Fruit fly (Drosophila melanogaster): ENCODE results near the gene CG10516.

CG10516 gene

dm6 chr3L:15996019-15996418, 28.0 kb downstream of the CG10516 start:
- TF ChIP-seq dsf (GFP tag; optimal IDR thresholded peaks at IDR 0.05; ENCODE audit: borderline replicate concordance) = no peak
- no peak for TF ChIP-seq Mio (GFP tag; optimal IDR thresholded peaks at IDR 0.05)

dm6 chr3L:15998217-15998616, 30.2 kb downstream of the CG10516 start:
- TF ChIP-seq fru (GFP tag; optimal IDR thresholded peaks at IDR 0.05) = no peak
- no peak for TF ChIP-seq usp (GFP tag; optimal IDR thresholded peaks at IDR 0.05)
- no peak for TF ChIP-seq N (GFP tag; optimal IDR thresholded peaks at IDR 0.05)
- no peak for TF ChIP-seq rgr (GFP tag; optimal IDR thresholded peaks at IDR 0.05)
- no peak for TF ChIP-seq CG9705 (GFP tag; optimal IDR thresholded peaks at IDR 0.05)

- no peak for TF ChIP-seq Hr83 (GFP tag; optimal IDR thresholded peaks at IDR 0.05; ENCODE audit: poor library complexity, severe bottlenecking)
- peak; percentile 15 for TF ChIP-seq rgr (GFP tag; optimal IDR thresholded peaks at IDR 0.05)
- no peak for TF ChIP-seq ey (GFP tag; optimal IDR thresholded peaks at IDR 0.05)
- TF ChIP-seq brk (GFP tag; optimal IDR thresholded peaks at IDR 0.05) = no peak
- no peak for TF ChIP-seq Rel (GFP tag; optimal IDR thresholded peaks at IDR 0.05)
- TF ChIP-seq Rel (tag; optimal IDR thresholded peaks at IDR 0.05) = peak; percentile 90
- no peak for TF ChIP-seq sv (GFP tag; optimal IDR thresholded peaks at IDR 0.05)
- TF ChIP-seq psq (GFP tag; optimal IDR thresholded peaks at IDR 0.05) = peak; percentile 37
- TF ChIP-seq br (GFP tag; optimal IDR thresholded peaks at IDR 0.05) = no peak
- no peak for TF ChIP-seq woc (GFP tag; optimal IDR thresholded peaks at IDR 0.05)
- no peak for TF ChIP-seq dl (GFP tag; optimal IDR thresholded peaks at IDR 0.05; ENCODE audit: insufficient read depth in 1 of 2, partially characterized antibody in 2 of 2)
- no peak for TF ChIP-seq Jra (GFP tag; optimal IDR thresholded peaks at IDR 0.05)
- peak; percentile 26 for TF ChIP-seq fru (GFP tag; optimal IDR thresholded peaks at IDR 0.05)
- TF ChIP-seq Dfd (GFP tag; optimal IDR thresholded peaks at IDR 0.05) = no peak
Observed at dm6 chr3L:15999358-16000005, 31.5 kb downstream of the CG10516 start.

- TF ChIP-seq dl (GFP tag; optimal IDR thresholded peaks at IDR 0.05; ENCODE audit: insufficient read depth in 1 of 2, partially characterized antibody in 2 of 2) = no peak
- no peak for TF ChIP-seq Dfd (GFP tag; optimal IDR thresholded peaks at IDR 0.05)
- peak; percentile 47 for TF ChIP-seq Hnf4 (GFP tag; optimal IDR thresholded peaks at IDR 0.05)
- no peak for TF ChIP-seq CrebA (GFP tag; optimal IDR thresholded peaks at IDR 0.05; ENCODE audit: borderline replicate concordance)
- TF ChIP-seq Sp1 (GFP tag; optimal IDR thresholded peaks at IDR 0.05) = peak; percentile 54
- TF ChIP-seq pan (optimal IDR thresholded peaks at IDR 0.05) = no peak
- TF ChIP-seq br (GFP tag; optimal IDR thresholded peaks at IDR 0.05) = peak; percentile 66
- TF ChIP-seq woc (GFP tag; optimal IDR thresholded peaks at IDR 0.05) = peak; percentile 30
- peak; percentile 79 for TF ChIP-seq OdsH (GFP tag; optimal IDR thresholded peaks at IDR 0.05)
- no peak for TF ChIP-seq Hr78 (GFP tag; optimal IDR thresholded peaks at IDR 0.05)
- no peak for TF ChIP-seq Dif (GFP tag; optimal IDR thresholded peaks at IDR 0.05; ENCODE audit: partially characterized antibody)
- TF ChIP-seq tai (GFP tag; optimal IDR thresholded peaks at IDR 0.05) = no peak
- no peak for TF ChIP-seq GATAd (GFP tag; optimal IDR thresholded peaks at IDR 0.05)
- peak; percentile 70 for TF ChIP-seq fru (GFP tag; optimal IDR thresholded peaks at IDR 0.05)
- peak; percentile 38 for TF ChIP-seq psq (GFP tag; optimal IDR thresholded peaks at IDR 0.05)
- no peak for TF ChIP-seq CG9705 (GFP tag; optimal IDR thresholded peaks at IDR 0.05)
- no peak for TF ChIP-seq Myc (optimal IDR thresholded peaks at IDR 0.05)
- TF ChIP-seq Abd-B (GFP tag; optimal IDR thresholded peaks at IDR 0.05) = no peak
- peak in 1 of 2 experiments; percentile 68 for TF ChIP-seq foxo (GFP tag; optimal IDR thresholded peaks at IDR 0.05)
- TF ChIP-seq Mio (GFP tag; optimal IDR thresholded peaks at IDR 0.05) = no peak
- TF ChIP-seq Rel (GFP tag; optimal IDR thresholded peaks at IDR 0.05) = no peak
- TF ChIP-seq Rel (tag; optimal IDR thresholded peaks at IDR 0.05) = peak; percentile 58
- TF ChIP-seq dmrt93B (GFP tag; optimal IDR thresholded peaks at IDR 0.05) = no peak
- TF ChIP-seq lola (GFP tag; optimal IDR thresholded peaks at IDR 0.05) = no peak
- no peak for TF ChIP-seq dsf (GFP tag; optimal IDR thresholded peaks at IDR 0.05; ENCODE audit: borderline replicate concordance)
- no peak for TF ChIP-seq jim (GFP tag; optimal IDR thresholded peaks at IDR 0.05)
- no peak for TF ChIP-seq usp (GFP tag; optimal IDR thresholded peaks at IDR 0.05)
- TF ChIP-seq N (GFP tag; optimal IDR thresholded peaks at IDR 0.05) = no peak
- peak; percentile 42 for TF ChIP-seq brk (GFP tag; optimal IDR thresholded peaks at IDR 0.05)
- peak; percentile 6 for TF ChIP-seq CG32264 (GFP tag; optimal IDR thresholded peaks at IDR 0.05)
- peak; percentile 55 for TF ChIP-seq sv (GFP tag; optimal IDR thresholded peaks at IDR 0.05)
- peak; percentile 77 for TF ChIP-seq ey (GFP tag; optimal IDR thresholded peaks at IDR 0.05)
- no peak for TF ChIP-seq Hr83 (GFP tag; optimal IDR thresholded peaks at IDR 0.05; ENCODE audit: poor library complexity, severe bottlenecking)
- peak; percentile 62 for TF ChIP-seq HLH106 (tag; optimal IDR thresholded peaks at IDR 0.05)
- peak; percentile 76 for TF ChIP-seq h (GFP tag; optimal IDR thresholded peaks at IDR 0.05)
- TF ChIP-seq Vsx2 (GFP tag; optimal IDR thresholded peaks at IDR 0.05; ENCODE audit: partially characterized antibody) = no peak
- TF ChIP-seq sage (GFP tag; optimal IDR thresholded peaks at IDR 0.05) = no peak
- peak; percentile 66 for TF ChIP-seq rgr (GFP tag; optimal IDR thresholded peaks at IDR 0.05)
- peak; percentile 34 for TF ChIP-seq Jra (GFP tag; optimal IDR thresholded peaks at IDR 0.05)
Observed at dm6 chr3L:16001164-16001679, 33.2 kb downstream of the CG10516 start.
